Fruit fly (Drosophila melanogaster): ENCODE data around the gene CG4069.

CG4069 gene

dm6 chr3L:12537123-12537522 lies at the start of gene CG4069 (continued):
- TF ChIP-seq trem (tag; optimal IDR thresholded peaks at IDR 0.05) (peak; percentile 36), lilli (GFP tag; optimal IDR thresholded peaks at IDR 0.05) (no peak), D19B (GFP tag; optimal IDR thresholded peaks at IDR 0.05) (no peak), ERR (GFP tag; optimal IDR thresholded peaks at IDR 0.05) (no peak), Myb (GFP tag; optimal IDR thresholded peaks at IDR 0.05) (peak; percentile 90), row (GFP tag; IDR thresholded peaks at IDR 0.05) (no peak), jigr1 (GFP tag; IDR thresholded peaks at IDR 0.05) (no peak), Hsf (GFP tag; optimal IDR thresholded peaks at IDR 0.05) (no peak), CG12391 (tag; optimal IDR thresholded peaks at IDR 0.05) (no peak), gcm (GFP tag; optimal IDR thresholded peaks at IDR 0.05) (no peak), CG4328 (GFP tag; optimal IDR thresholded peaks at IDR 0.05) (no peak), CG13424 (tag; optimal IDR thresholded peaks at IDR 0.05) (no peak), fd3F (GFP tag; optimal IDR thresholded peaks at IDR 0.05) (no peak), CG6654 (GFP tag; optimal IDR thresholded peaks at IDR 0.05) (no peak), CG14710 (tag; optimal IDR thresholded peaks at IDR 0.05) (no peak), Mad (GFP tag; optimal IDR thresholded peaks at IDR 0.05) (no peak), CG5953 (GFP tag; IDR thresholded peaks at IDR 0.05) (no peak), MBD-R2 (GFP tag; IDR thresholded peaks at IDR 0.05) (peak; percentile 39; the same call in 1 of the 2 replicates), CG18011 (GFP tag; optimal IDR thresholded peaks at IDR 0.05) (peak; percentile 7), CG15514 (GFP tag; optimal IDR thresholded peaks at IDR 0.05) (peak; percentile 93), aop (GFP tag; IDR thresholded peaks at IDR 0.05) (no peak), Max (GFP tag; optimal IDR thresholded peaks at IDR 0.05) (peak; percentile 44), D (optimal IDR thresholded peaks at IDR 0.05) (no peak), D (GFP tag; optimal IDR thresholded peaks at IDR 0.05) (no peak), CG2199 (GFP tag; IDR thresholded peaks at IDR 0.05) (no peak), CG30431 (GFP tag; optimal IDR thresholded peaks at IDR 0.05) (no peak), scrt (GFP tag; optimal IDR thresholded peaks at IDR 0.05) (no peak), Rx (GFP tag; IDR thresholded peaks at IDR 0.05) (no peak), corto (GFP tag; optimal IDR thresholded peaks at IDR 0.05) (no peak), CG13296 (GFP tag; optimal IDR thresholded peaks at IDR 0.05) (no peak), CG7963 (GFP tag; IDR thresholded peaks at IDR 0.05; ENCODE audit: partially characterized antibody) (no peak), MESR4 (GFP tag; optimal IDR thresholded peaks at IDR 0.05) (peak; percentile 40), toy (GFP tag; IDR thresholded peaks at IDR 0.05) (no peak), CG4730 (GFP tag; IDR thresholded peaks at IDR 0.05) (no peak)

DNA sequence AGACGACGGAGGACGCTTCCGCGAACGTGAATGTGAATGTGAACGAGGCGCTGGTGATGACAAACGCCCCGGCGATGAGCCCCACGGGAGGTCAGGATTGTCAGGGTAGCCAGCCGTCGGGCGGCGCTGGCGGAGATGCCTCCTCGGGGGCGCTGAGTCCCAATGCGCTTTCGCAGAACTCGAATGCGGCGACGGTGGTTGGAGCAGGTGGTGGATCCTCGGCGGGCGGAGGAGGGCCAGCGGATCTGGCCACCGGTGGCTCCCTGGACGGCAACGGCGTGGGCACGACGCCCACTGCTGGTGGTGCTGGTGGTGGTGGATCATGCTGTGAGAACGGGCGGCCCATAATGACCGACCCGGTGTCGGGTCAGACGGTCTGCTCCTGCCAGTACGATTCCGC lies 48.6 kb upstream of the CG4069 start:
- 0 out of 3 replicates have a peak, but pooled peaks have one; percentile 39 for TF ChIP-seq dysf (GFP tag; IDR thresholded peaks at IDR 0.05)
- TF ChIP-seq Pdp1 (GFP tag; optimal IDR thresholded peaks at IDR 0.05), result no peak
- TF ChIP-seq Dref (GFP tag; IDR thresholded peaks at IDR 0.05), result no peak
- no peak for TF ChIP-seq nmo (GFP tag; optimal IDR thresholded peaks at IDR 0.05)
- no peak for TF ChIP-seq Awh (GFP tag; IDR thresholded peaks at IDR 0.05)
- TF ChIP-seq CG7786 (GFP tag; optimal IDR thresholded peaks at IDR 0.05), result no peak
- TF ChIP-seq Atf3 (GFP tag; optimal IDR thresholded peaks at IDR 0.05), result no peak
- TF ChIP-seq Ets65A (GFP tag), result peak; percentile 37
- 0 out of 2 replicates have a peak, but pooled peaks have one; percentile 7 for TF ChIP-seq Bgb (GFP tag; IDR thresholded peaks at IDR 0.05; ENCODE audit: partially characterized antibody)
- TF ChIP-seq Adf1 (GFP tag; IDR thresholded peaks at IDR 0.05), result no peak
- TF ChIP-seq Stat92E (GFP tag; optimal IDR thresholded peaks at IDR 0.05), result no peak
- no peak for TF ChIP-seq CG6791 (GFP tag; IDR thresholded peaks at IDR 0.05; ENCODE audit: partially characterized antibody)
- no peak for TF ChIP-seq CHES-1-like (GFP tag; optimal IDR thresholded peaks at IDR 0.05)
- TF ChIP-seq CG3726 (GFP tag; IDR thresholded peaks at IDR 0.05), result no peak
- TF ChIP-seq CG32772 (GFP tag; IDR thresholded peaks at IDR 0.05), result no peak
- TF ChIP-seq HmgZ (tag; optimal IDR thresholded peaks at IDR 0.05), result no peak
- TF ChIP-seq CG9215 (GFP tag; IDR thresholded peaks at IDR 0.05), result 0 out of 2 replicates have a peak, but pooled peaks have one; percentile 15
- TF ChIP-seq D19B (GFP tag; optimal IDR thresholded peaks at IDR 0.05), result no peak
- no peak for TF ChIP-seq aop (GFP tag; IDR thresholded peaks at IDR 0.05)
- no peak for TF ChIP-seq CG8359 (GFP tag; optimal IDR thresholded peaks at IDR 0.05; ENCODE audit: borderline replicate concordance)
- TF ChIP-seq CG11247 (GFP tag; IDR thresholded peaks at IDR 0.05), result no peak
